Worm (Caenorhabditis elegans) whole organism, L3 larva: ENCODE results near the gene ceh-41.

Experiments
- ama-1 ChIP-seq: fragments of 150-350 bp; optimal IDR thresholded peaks from 2 replicates; lab custom pipeline; 2018
- ceh-9 ChIP-seq: sonication (generic microtip); optimal IDR thresholded peaks from 2 replicates; lab custom pipeline; 2018; ENCODE audit warnings: missing biosample characterization, missing genetic modification characterization
- fkh-10 ChIP-seq: sonication (generic microtip); optimal IDR thresholded peaks from 2 replicates; lab custom pipeline; 2017; ENCODE audit warnings: missing biosample characterization, missing genetic modification reagents, missing genetic modification characterization
- fkh-2 ChIP-seq: fragments of 150-350 bp; optimal IDR thresholded peaks from 2 replicates; lab custom pipeline; 2014; ENCODE audit warnings: missing biosample characterization, missing genetic modification reagents, missing genetic modification characterization
- nhr-25 ChIP-seq: sonication (generic microtip); optimal IDR thresholded peaks from 2 replicates; lab custom pipeline; 2017; ENCODE audit warnings: missing biosample characterization, missing genetic modification characterization
- skn-1 ChIP-seq: fragments of 150-350 bp; optimal IDR thresholded peaks from 2 replicates; lab custom pipeline; 2014; ENCODE audit warnings: missing biosample characterization, missing genetic modification characterization
- zag-1 ChIP-seq: fragments of 150-350 bp; optimal IDR thresholded peaks from 2 replicates; lab custom pipeline; 2014; ENCODE audit warnings: missing biosample characterization, missing genetic modification characterization

DNA sequence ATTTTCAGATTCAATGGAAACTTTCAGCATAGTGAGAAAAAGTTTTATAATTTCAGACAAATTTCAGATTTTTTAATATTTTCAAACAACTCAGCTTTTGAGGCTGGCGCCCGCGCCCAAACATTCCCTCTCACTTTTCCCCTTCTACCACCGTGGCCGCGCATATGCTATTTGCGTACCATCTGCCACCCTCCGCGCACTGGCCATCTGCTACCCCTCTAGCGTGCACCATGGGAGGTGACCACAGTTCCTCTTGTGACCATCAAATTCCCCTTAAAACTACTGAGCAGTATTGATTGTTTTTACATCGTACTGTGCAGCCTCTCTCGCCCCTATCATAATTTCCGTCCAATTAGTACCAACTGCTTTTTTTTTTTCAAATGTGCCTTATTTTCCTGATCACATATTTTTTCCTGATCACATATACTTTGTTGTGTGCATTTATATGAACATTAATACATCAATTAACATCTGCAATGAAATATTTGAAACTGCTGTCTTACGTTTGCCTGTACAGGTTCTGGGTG lies 47.4 kb downstream of the ceh-41 start, which contains the start of gene C14E2.11:
- TF ChIP-seq nhr-25 (no peak), skn-1 (tag; lab: Kevin White, UChicago) (no peak), ceh-9 (tag; lab: Kevin White, UChicago) (no peak), ama-1 (lab: Kevin White, UChicago) (no peak), fkh-2 (tag; lab: Kevin White, UChicago) (no peak), fkh-10 (GFP tag; lab: Kevin White, UChicago) (no peak), zag-1 (tag; lab: Kevin White, UChicago) (no peak)
